Fruit fly (Drosophila melanogaster) whole organism, embryonic: ENCODE measurements around the gene Polr3G.

Experiments
- Abd-B ChIP-seq: fragments of 200-800 bp; sonication (Bioruptor generic); optimal IDR thresholded peaks from 2 replicates; lab custom pipeline; 2018; ENCODE audit warnings: missing biosample characterization, mild to moderate bottlenecking, missing genetic modification characterization, moderate library complexity
- CG10209 ChIP-seq: fragments of 200-800 bp; sonication (Bioruptor generic); optimal IDR thresholded peaks from 3 replicates; lab custom pipeline; 2017; ENCODE audit warnings: missing biosample characterization, mild to moderate bottlenecking, missing genetic modification characterization, missing genetic modification reagents
- CG11093 ChIP-seq: fragments of 200-800 bp; sonication (Bioruptor generic); IDR thresholded peaks from 3 replicates; pipeline ENCODE4 v1.3.6; 2022; ENCODE audit warnings: missing biosample characterization, missing genetic modification characterization
- CG11247 ChIP-seq: fragments of 200-800 bp; sonication (Bioruptor generic); IDR thresholded peaks from 2 replicates; pipeline ENCODE4 v1.3.6; 2022; ENCODE audit warnings: missing biosample characterization, missing genetic modification characterization
- CG11695 ChIP-seq: fragments of 200-800 bp; sonication (Bioruptor generic); IDR thresholded peaks from 3 replicates; pipeline ENCODE4 v1.3.6; 2022; ENCODE audit warnings: missing biosample characterization, missing genetic modification characterization
- CG12299 ChIP-seq: fragments of 200-800 bp; sonication (Bioruptor generic); optimal IDR thresholded peaks from 2 replicates; lab custom pipeline; 2018; ENCODE audit warnings: missing biosample characterization, mild to moderate bottlenecking, missing genetic modification characterization
- CG12391 ChIP-seq: fragments of 200-800 bp; sonication (Bioruptor generic); optimal IDR thresholded peaks from 3 replicates; lab custom pipeline; 2018; ENCODE audit warnings: missing biosample characterization, mild to moderate bottlenecking, missing genetic modification characterization, moderate library complexity
- CG1602 ChIP-seq: fragments of 200-800 bp; sonication (Bioruptor generic); optimal IDR thresholded peaks from 3 replicates; lab custom pipeline; 2016; ENCODE audit warnings: missing biosample characterization, missing genetic modification characterization
- CG16815 ChIP-seq: fragments of 200-800 bp; sonication (Bioruptor generic); optimal IDR thresholded peaks from 3 replicates; lab custom pipeline; 2017; ENCODE audit warnings: missing biosample characterization, mild to moderate bottlenecking, missing genetic modification characterization
- CG18262 ChIP-seq: fragments of 200-800 bp; optimal IDR thresholded peaks from 3 replicates; lab custom pipeline; 2019; ENCODE audit warnings: missing biosample characterization, mild to moderate bottlenecking, missing genetic modification characterization, moderate library complexity
- CG18476 ChIP-seq: fragments of 200-800 bp; sonication (Bioruptor generic); optimal IDR thresholded peaks from 2 replicates; lab custom pipeline; 2016; ENCODE audit warnings: missing biosample characterization, mild to moderate bottlenecking, missing genetic modification characterization
- CG2202 ChIP-seq: fragments of 200-800 bp; sonication (Bioruptor generic); optimal IDR thresholded peaks from 2 replicates; lab custom pipeline; 2018; ENCODE audit warnings: missing biosample characterization, mild to moderate bottlenecking, missing genetic modification characterization
- CG2678 ChIP-seq: fragments of 200-800 bp; sonication (Bioruptor generic); optimal IDR thresholded peaks from 3 replicates; lab custom pipeline; 2019; ENCODE audit warnings: missing biosample characterization, mild to moderate bottlenecking, missing genetic modification characterization, moderate library complexity
- CG2712 ChIP-seq: fragments of 200-800 bp; optimal IDR thresholded peaks from 3 replicates; lab custom pipeline; 2019; ENCODE audit warnings: missing biosample characterization, mild to moderate bottlenecking, missing genetic modification characterization, moderate library complexity
- CG32772 ChIP-seq: fragments of 200-800 bp; sonication (Bioruptor generic); IDR thresholded peaks from 2 replicates; pipeline ENCODE4 v1.3.6; 2022; ENCODE audit warnings: missing biosample characterization, missing genetic modification characterization
- CG33557 ChIP-seq: fragments of 200-800 bp; sonication (Bioruptor generic); optimal IDR thresholded peaks from 2 replicates; lab custom pipeline; 2019; ENCODE audit warnings: missing biosample characterization, mild to moderate bottlenecking, missing genetic modification characterization, moderate library complexity
- CG5180 ChIP-seq: fragments of 200-800 bp; sonication (Bioruptor generic); optimal IDR thresholded peaks from 3 replicates; lab custom pipeline; 2017; ENCODE audit warnings: missing biosample characterization, missing genetic modification characterization, mild to moderate bottlenecking, moderate library complexity, missing genetic modification reagents
- CG6765 ChIP-seq: fragments of 200-800 bp; sonication (Bioruptor generic); optimal IDR thresholded peaks from 3 replicates; lab custom pipeline; 2017; ENCODE audit warnings: missing biosample characterization, mild to moderate bottlenecking, missing genetic modification characterization
- CG7745 ChIP-seq: fragments of 200-800 bp; sonication (Bioruptor generic); optimal IDR thresholded peaks from 2 replicates; lab custom pipeline; 2018; ENCODE audit warnings: missing biosample characterization, mild to moderate bottlenecking, missing genetic modification characterization, moderate library complexity
- CG8478 ChIP-seq: fragments of >200 bp; optimal IDR thresholded peaks from 2 replicates; lab custom pipeline; 2018
- CG9215 ChIP-seq: fragments of 200-800 bp; sonication (Bioruptor generic); IDR thresholded peaks from 2 replicates; pipeline ENCODE4 v1.3.6; 2022; ENCODE audit warnings: missing biosample characterization, missing genetic modification characterization
- CG9817 ChIP-seq: fragments of 200-800 bp; sonication (Bioruptor generic); optimal IDR thresholded peaks from 2 replicates; lab custom pipeline; 2018; ENCODE audit warnings: missing biosample characterization, mild to moderate bottlenecking, missing genetic modification characterization, moderate library complexity
- Dbx ChIP-seq: fragments of 200-800 bp; sonication (Bioruptor generic); IDR thresholded peaks from 3 replicates; pipeline ENCODE4 v1.3.6; 2022; ENCODE audit warnings: missing biosample characterization, missing genetic modification characterization
- E2f2 ChIP-seq: fragments of 200-800 bp; sonication (Bioruptor generic); IDR thresholded peaks from 2 replicates; pipeline ENCODE4 v1.3.6; 2022; ENCODE audit warnings: missing biosample characterization, missing genetic modification characterization
- Hey ChIP-seq: fragments of 200-800 bp; sonication (Bioruptor generic); optimal IDR thresholded peaks from 3 replicates; lab custom pipeline; 2018; ENCODE audit warnings: missing biosample characterization, mild to moderate bottlenecking, missing genetic modification characterization
- Hr3 ChIP-seq: fragments of 200-800 bp; sonication (Bioruptor generic); optimal IDR thresholded peaks from 3 replicates; lab custom pipeline; 2016; ENCODE audit warnings: missing biosample characterization, missing genetic modification characterization
- Hr39 ChIP-seq: fragments of >200 bp; optimal IDR thresholded peaks from 2 replicates; lab custom pipeline; 2017
- PHDP ChIP-seq: fragments of 200-800 bp; sonication (Bioruptor generic); optimal IDR thresholded peaks from 3 replicates; lab custom pipeline; 2018; ENCODE audit warnings: missing biosample characterization, mild to moderate bottlenecking, missing genetic modification characterization, moderate library complexity
- Poxn ChIP-seq: fragments of 200-800 bp; sonication (Bioruptor generic); IDR thresholded peaks from 2 replicates; pipeline ENCODE4 v1.3.6; 2022; ENCODE audit warnings: missing biosample characterization, missing genetic modification characterization
- Sry-β ChIP-seq: fragments of 200-800 bp; sonication (Bioruptor generic); optimal IDR thresholded peaks from 2 replicates; lab custom pipeline; 2018; ENCODE audit warnings: missing biosample characterization, mild to moderate bottlenecking, missing genetic modification characterization, moderate library complexity
- TFAM ChIP-seq: fragments of 200-800 bp; sonication (Bioruptor generic); optimal IDR thresholded peaks from 2 replicates; lab custom pipeline; 2017; ENCODE audit warnings: missing biosample characterization, missing genetic modification characterization, inconsistent platforms
- ase ChIP-seq: fragments of 200-800 bp; sonication (Bioruptor generic); IDR thresholded peaks from 3 replicates; pipeline ENCODE4 v1.3.6; 2022; ENCODE audit warnings: missing biosample characterization, missing genetic modification characterization
- danr ChIP-seq: fragments of 200-800 bp; sonication (Bioruptor generic); IDR thresholded peaks from 2 replicates; pipeline ENCODE4 v1.3.6; 2022; ENCODE audit warnings: missing biosample characterization, missing genetic modification characterization
- dimm ChIP-seq: fragments of 200-800 bp; sonication (Bioruptor generic); IDR thresholded peaks from 2 replicates; pipeline ENCODE4 v1.3.6; 2022; ENCODE audit warnings: missing biosample characterization, missing genetic modification characterization
- dysf ChIP-seq: fragments of 200-800 bp; sonication (Bioruptor generic); IDR thresholded peaks from 3 replicates; pipeline ENCODE4 v1.3.6; 2022; ENCODE audit warnings: missing biosample characterization, missing genetic modification characterization
- en ChIP-seq: fragments of 200-800 bp; sonication (Bioruptor generic); optimal IDR thresholded peaks from 2 replicates; lab custom pipeline; 2016; ENCODE audit warnings: missing biosample characterization, missing genetic modification characterization
- eyg ChIP-seq: fragments of 200-800 bp; sonication (Bioruptor generic); optimal IDR thresholded peaks from 3 replicates; lab custom pipeline; 2016; ENCODE audit warnings: missing biosample characterization, missing genetic modification characterization
- gce ChIP-seq: fragments of 200-800 bp; sonication (Bioruptor generic); IDR thresholded peaks from 3 replicates; pipeline ENCODE4 v1.3.6; 2022; ENCODE audit warnings: missing biosample characterization, missing genetic modification characterization
- jigr1 ChIP-seq: fragments of 200-800 bp; sonication (Bioruptor generic); IDR thresholded peaks from 3 replicates; pipeline ENCODE4 v1.3.6; 2022; ENCODE audit warnings: missing biosample characterization, missing genetic modification characterization
- kni ChIP-seq: fragments of 200-800 bp; sonication (Bioruptor generic); optimal IDR thresholded peaks from 3 replicates; lab custom pipeline; 2017; ENCODE audit warnings: mild to moderate bottlenecking, missing biosample characterization, missing genetic modification reagents, missing genetic modification characterization
- lola ChIP-seq, 3 experiments: fragments of >200 bp in 2 of 3; fragments of 200-800 bp in 1 of 3; sonication (Bioruptor generic) in 1 of 3; optimal IDR thresholded peaks; 2 replicates each; lab custom pipeline; 2017 to 2019; ENCODE audit warnings: missing biosample characterization in 3 of 3, missing genetic modification characterization in 3 of 3, mild to moderate bottlenecking in 1 of 3, moderate library complexity in 1 of 3
- luna ChIP-seq: fragments of 200-800 bp; sonication (Bioruptor generic); optimal IDR thresholded peaks from 2 replicates; lab custom pipeline; 2016; ENCODE audit warnings: missing biosample characterization, missing genetic modification characterization
- maf-S ChIP-seq: fragments of 200-800 bp; sonication (Bioruptor generic); optimal IDR thresholded peaks from 2 replicates; lab custom pipeline; 2016; ENCODE audit warnings: missing biosample characterization, missing genetic modification characterization
- mam ChIP-seq: fragments of 200-800 bp; sonication (Bioruptor generic); optimal IDR thresholded peaks from 3 replicates; lab custom pipeline; 2016; ENCODE audit warnings: missing biosample characterization, missing genetic modification characterization
- nerfin-2 ChIP-seq: fragments of 200-800 bp; sonication (Bioruptor generic); IDR thresholded peaks from 2 replicates; pipeline ENCODE4 v1.3.6; 2022; ENCODE audit warnings: missing biosample characterization, missing genetic modification characterization; ENCODE audit not compliant: partially characterized antibody
- onecut ChIP-seq: fragments of 200-800 bp; sonication (Bioruptor generic); IDR thresholded peaks from 2 replicates; pipeline ENCODE4 v1.3.6; 2022; ENCODE audit warnings: missing biosample characterization, missing genetic modification characterization
- pho ChIP-seq: fragments of 200-800 bp; sonication (Bioruptor generic); optimal IDR thresholded peaks from 2 replicates; lab custom pipeline; 2016; ENCODE audit warnings: missing biosample characterization, missing genetic modification characterization
- run ChIP-seq: fragments of 200-800 bp; sonication (Bioruptor generic); optimal IDR thresholded peaks from 3 replicates; lab custom pipeline; 2018; ENCODE audit warnings: missing biosample characterization, mild to moderate bottlenecking, missing genetic modification characterization
- sqz ChIP-seq: fragments of 200-800 bp; sonication (Bioruptor generic); optimal IDR thresholded peaks from 3 replicates; lab custom pipeline; 2018; ENCODE audit warnings: missing biosample characterization, mild to moderate bottlenecking, missing genetic modification characterization
- tio ChIP-seq: fragments of 200-800 bp; sonication (Bioruptor generic); optimal IDR thresholded peaks from 2 replicates; lab custom pipeline; 2017; ENCODE audit warnings: missing biosample characterization, missing genetic modification characterization, inconsistent platforms
- trem ChIP-seq: fragments of 200-800 bp; optimal IDR thresholded peaks from 3 replicates; lab custom pipeline; 2019; ENCODE audit warnings: missing biosample characterization, mild to moderate bottlenecking, missing genetic modification characterization, moderate library complexity
- ttk ChIP-seq: fragments of 200-800 bp; sonication (Bioruptor generic); IDR thresholded peaks from 2 replicates; pipeline ENCODE4 v2.1.2; 2022; ENCODE audit warnings: missing biosample characterization, missing genetic modification characterization
- wor ChIP-seq: fragments of 200-800 bp; sonication (Bioruptor generic); IDR thresholded peaks from 2 replicates; pipeline ENCODE4 v1.3.6; 2022; ENCODE audit warnings: missing biosample characterization, missing genetic modification characterization

Polr3G gene

DNA sequence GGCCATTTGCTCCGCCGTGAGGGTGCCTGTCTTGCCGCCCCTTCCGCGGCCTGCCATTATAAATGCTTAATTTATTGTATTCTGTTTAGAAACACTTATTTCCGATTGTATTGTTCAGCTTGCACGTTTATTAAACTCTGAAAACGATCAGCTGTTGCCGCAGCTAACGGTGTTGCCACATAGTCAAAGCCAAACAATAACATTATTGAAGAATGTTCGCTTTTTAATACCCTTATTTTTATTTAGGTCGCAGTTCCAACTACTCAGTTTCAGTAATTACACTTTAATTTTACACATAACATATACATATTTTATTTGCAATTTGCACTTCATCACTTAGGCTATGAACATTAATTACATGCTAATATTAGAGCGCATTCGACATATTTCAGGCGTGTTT lies at the start of gene Polr3G:
Gene Polr3G (minus strand): TSS at position 118 of the 400 bp plus-strand sequence.
- TF ChIP-seq Sry-β (no peak), CG1602 (GFP tag; lab: Kevin White, UChicago) (no peak), CG2712 (tag; lab: Kevin White, UChicago) (peak; percentile 8), trem (tag; lab: Kevin White, UChicago) (peak; percentile 32), CG18262 (tag; lab: Kevin White, UChicago) (peak; percentile 21), Hr39 (no peak), wor (GFP tag; lab: Robert Waterston, UW) (no peak), danr (GFP tag; lab: Robert Waterston, UW) (no peak), CG12299 (no peak), Hey (tag; lab: Kevin White, UChicago) (no peak), CG16815 (GFP tag; lab: Kevin White, UChicago) (no peak), en (GFP tag; lab: Kevin White, UChicago) (no peak), ase (GFP tag; lab: Robert Waterston, UW) (no peak), CG11093 (GFP tag; lab: Robert Waterston, UW) (no peak), gce (GFP tag; lab: Robert Waterston, UW) (no peak), Abd-B (GFP tag; lab: Kevin White, UChicago) (no peak), mam (GFP tag; lab: Kevin White, UChicago) (no peak), CG11695 (no peak), CG10209 (GFP tag; lab: Kevin White, UChicago) (no peak), run (tag; lab: Kevin White, UChicago) (no peak), onecut (GFP tag; lab: Robert Waterston, UW) (no peak), CG2202 (tag; lab: Kevin White, UChicago) (no peak), sqz (GFP tag; lab: Kevin White, UChicago) (no peak), CG9817 (no peak), luna (no peak), dimm (no peak), jigr1 (GFP tag; lab: Robert Waterston, UW) (no peak), CG5180 (GFP tag; lab: Kevin White, UChicago) (no peak), CG32772 (no peak), maf-S (GFP tag; lab: Kevin White, UChicago) (no peak), dysf (GFP tag; lab: Robert Waterston, UW) (no peak), nerfin-2 (GFP tag; lab: Robert Waterston, UW) (no peak), CG7745 (tag; lab: Kevin White, UChicago) (no peak), ttk (no peak), CG9215 (GFP tag; lab: Robert Waterston, UW) (no peak), lola (GFP tag; optimal IDR thresholded peaks at IDR 0.05; lab: Kevin White, UChicago) (no peak), CG33557 (GFP tag; lab: Kevin White, UChicago) (no peak), pho (no peak), CG8478 (no peak), Dbx (GFP tag; lab: Robert Waterston, UW) (no peak), CG18476 (no peak), CG12391 (tag; lab: Kevin White, UChicago) (peak; percentile 49), tio (GFP tag; lab: Kevin White, UChicago) (no peak), Hr3 (GFP tag; lab: Kevin White, UChicago) (peak; percentile 50), CG2678 (tag; lab: Kevin White, UChicago) (peak; percentile 25), kni (GFP tag; lab: Kevin White, UChicago) (no peak), CG6765 (GFP tag; lab: Kevin White, UChicago) (no peak), PHDP (tag; lab: Kevin White, UChicago) (no peak), eyg (GFP tag; lab: Kevin White, UChicago) (peak; percentile 7), E2f2 (GFP tag; lab: Robert Waterston, UW) (no peak; the same call in 1 of the 2 replicates), CG11247 (no peak), Poxn (no peak), TFAM (no peak)
